Worm (Caenorhabditis elegans): ENCODE data around the gene gon-4.

DNA sequence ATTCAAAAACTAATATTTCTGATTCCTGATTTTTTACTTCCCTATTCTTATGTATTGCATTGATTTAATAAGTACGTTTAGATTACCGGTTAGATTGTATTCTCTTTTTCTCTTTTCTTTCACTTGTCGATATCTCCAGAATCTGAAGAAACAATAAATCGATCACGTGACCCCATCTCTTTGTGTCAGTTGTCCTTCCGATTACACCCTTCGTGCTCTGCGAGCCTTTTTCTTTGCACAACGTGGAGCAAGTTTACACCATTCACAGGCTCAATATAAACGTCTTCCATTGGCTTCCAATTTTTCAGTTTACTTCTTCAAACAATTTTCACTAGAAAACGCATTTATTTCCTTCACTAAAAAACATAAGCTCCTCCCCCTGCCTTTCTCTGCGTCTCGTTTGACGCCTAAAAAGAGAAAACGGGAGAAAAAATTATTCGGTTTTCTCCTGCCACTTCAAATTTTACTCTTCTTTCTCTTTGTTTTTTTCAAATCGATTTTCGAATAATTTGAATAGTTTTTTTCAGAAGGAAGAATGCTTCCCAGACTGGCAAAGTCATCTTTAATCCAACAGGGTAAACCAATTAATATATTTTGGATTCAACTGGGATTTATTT, 17.4 kb upstream of the gon-4 start, which contains the start of gene gta-1:
- TF ChIP-seq elt-3 (tag; optimal IDR thresholded peaks at IDR 0.05) = no peak
- no peak for TF ChIP-seq snpc-4 (tag; optimal IDR thresholded peaks at IDR 0.05)
- TF ChIP-seq alr-1 (tag; optimal IDR thresholded peaks at IDR 0.05) = no peak
- TF ChIP-seq nhr-10 (tag; optimal IDR thresholded peaks at IDR 0.05) = no peak
- TF ChIP-seq sma-3 (GFP tag; optimal IDR thresholded peaks at IDR 0.05) = no peak
- no peak for TF ChIP-seq ama-1 (optimal IDR thresholded peaks at IDR 0.05)
- TF ChIP-seq lsy-2 (tag; optimal IDR thresholded peaks at IDR 0.05) = peak in 1 of 2 experiments; percentile 34
- no peak for TF ChIP-seq ztf-11 (tag; optimal IDR thresholded peaks at IDR 0.05)
- peak; percentile 18 for TF ChIP-seq ztf-4 (tag; optimal IDR thresholded peaks at IDR 0.05)
- peak; percentile 65 for TF ChIP-seq unc-55 (GFP tag; optimal IDR thresholded peaks at IDR 0.05)
- no peak for TF ChIP-seq mab-5 (tag; optimal IDR thresholded peaks at IDR 0.05)
- TF ChIP-seq mdl-1 (tag; optimal IDR thresholded peaks at IDR 0.05) = no peak
- no peak for TF ChIP-seq nhr-77 (tag; optimal IDR thresholded peaks at IDR 0.05)
